Fruit fly (Drosophila melanogaster): Measurements from ENCODE around the gene FarO.
A peak's percentile ranks its signal among the peaks of the same experiment; 100 is the strongest.

Gene FarO

dm6 chrX:2208641-2209241 is 5.1 kb upstream of the FarO start (continued):
- TF ChIP-seq cad (GFP tag; optimal IDR thresholded peaks at IDR 0.05) (no peak), nom (GFP tag; optimal IDR thresholded peaks at IDR 0.05) (no peak), Rx (GFP tag; IDR thresholded peaks at IDR 0.05) (no peak), CG12236 (GFP tag; optimal IDR thresholded peaks at IDR 0.05) (no peak), NK7.1 (GFP tag; optimal IDR thresholded peaks at IDR 0.05) (no peak), cwo (GFP tag; optimal IDR thresholded peaks at IDR 0.05) (no peak), CoRest (tag; optimal IDR thresholded peaks at IDR 0.05) (peak; percentile 19), Fer2 (tag; optimal IDR thresholded peaks at IDR 0.05) (no peak), Dp (GFP tag; optimal IDR thresholded peaks at IDR 0.05) (no peak), Mes4 (GFP tag; optimal IDR thresholded peaks at IDR 0.05) (no peak), Aef1 (GFP tag; IDR thresholded peaks at IDR 0.05) (peak; percentile 47; the same call in 2 of the 3 replicates), Hr3 (GFP tag; optimal IDR thresholded peaks at IDR 0.05) (no peak), crc (GFP tag; optimal IDR thresholded peaks at IDR 0.05) (no peak), corto (GFP tag; optimal IDR thresholded peaks at IDR 0.05) (no peak), dysf (GFP tag; IDR thresholded peaks at IDR 0.05) (peak; percentile 63; the same call in 2 of the 3 replicates), CG1832 (GFP tag; optimal IDR thresholded peaks at IDR 0.05) (no peak), CG30431 (GFP tag; optimal IDR thresholded peaks at IDR 0.05) (no peak), Hsf (GFP tag; optimal IDR thresholded peaks at IDR 0.05) (no peak), ranshi (GFP tag; IDR thresholded peaks at IDR 0.05) (no peak), CG30020 (tag; optimal IDR thresholded peaks at IDR 0.05) (no peak), CG17361 (GFP tag; IDR thresholded peaks at IDR 0.05) (0 out of 3 replicates have a peak, but pooled peaks have one; percentile 20), CG11093 (GFP tag; IDR thresholded peaks at IDR 0.05) (no peak), toy (GFP tag; IDR thresholded peaks at IDR 0.05) (no peak), CG10366 (GFP tag; IDR thresholded peaks at IDR 0.05) (peak; percentile 20; the same call in 1 of the 2 replicates), Sox100B (GFP tag; optimal IDR thresholded peaks at IDR 0.05) (no peak), CG10959 (GFP tag; IDR thresholded peaks at IDR 0.05) (no peak), ind (GFP tag; optimal IDR thresholded peaks at IDR 0.05) (no peak), en (GFP tag; optimal IDR thresholded peaks at IDR 0.05) (no peak), dati (GFP tag; IDR thresholded peaks at IDR 0.05) (no peak), D19B (GFP tag; optimal IDR thresholded peaks at IDR 0.05) (peak; percentile 8), ATbp (GFP tag; optimal IDR thresholded peaks at IDR 0.05) (no peak), Dref (GFP tag; IDR thresholded peaks at IDR 0.05) (no peak), tap (tag; optimal IDR thresholded peaks at IDR 0.05) (no peak), CTCF (GFP tag; optimal IDR thresholded peaks at IDR 0.05) (no peak), CG11504 (tag; optimal IDR thresholded peaks at IDR 0.05) (peak; percentile 38), CG10543 (GFP tag; optimal IDR thresholded peaks at IDR 0.05) (peak; percentile 73), Tbp (GFP tag; optimal IDR thresholded peaks at IDR 0.05) (no peak), bsh (GFP tag; optimal IDR thresholded peaks at IDR 0.05) (peak in 1 of 2 experiments; percentile 2), tx (GFP tag; optimal IDR thresholded peaks at IDR 0.05) (no peak), insv (GFP tag; optimal IDR thresholded peaks at IDR 0.05) (no peak), CG17359 (tag; optimal IDR thresholded peaks at IDR 0.05) (no peak), CG13775 (GFP tag; optimal IDR thresholded peaks at IDR 0.05) (no peak), Hmx (GFP tag; optimal IDR thresholded peaks at IDR 0.05) (no peak), Ptx1 (GFP tag; IDR thresholded peaks at IDR 0.05) (peak; percentile 65), Pdp1 (GFP tag; optimal IDR thresholded peaks at IDR 0.05) (peak in 1 of 2 experiments; percentile 16), CG6683 (GFP tag; optimal IDR thresholded peaks at IDR 0.05) (no peak), phol (tag; optimal IDR thresholded peaks at IDR 0.05) (peak; percentile 10), CG31365 (tag; optimal IDR thresholded peaks at IDR 0.05) (no peak), cato (GFP tag; optimal IDR thresholded peaks at IDR 0.05; ENCODE audit: borderline replicate concordance) (no peak), ara (GFP tag; IDR thresholded peaks at IDR 0.05) (peak; percentile 41; the same call in 1 of the 2 replicates), PHDP (tag; optimal IDR thresholded peaks at IDR 0.05) (no peak)
